Fruit fly (Drosophila melanogaster) whole organism, adult: ENCODE measurements around the gene Cyp304a1.

Experiments used
- CG1620 ChIP-seq: fragments of 200-800 bp; sonication (Bioruptor generic); optimal IDR thresholded peaks from 2 replicates; lab custom pipeline; 2016; ENCODE audit warnings: missing biosample characterization, missing genetic modification characterization
- CG7045 ChIP-seq: fragments of 200-800 bp; sonication (Bioruptor generic); optimal IDR thresholded peaks from 2 replicates; lab custom pipeline; 2017; ENCODE audit warnings: missing biosample characterization, mild to moderate bottlenecking, missing genetic modification characterization
- CG7101 ChIP-seq: fragments of 200-800 bp; sonication (Bioruptor generic); optimal IDR thresholded peaks from 2 replicates; lab custom pipeline; 2018; ENCODE audit warnings: missing biosample characterization, mild to moderate bottlenecking, missing genetic modification characterization, moderate library complexity
- Clk ChIP-seq: fragments of 200-800 bp; sonication (Bioruptor generic); optimal IDR thresholded peaks from 2 replicates; lab custom pipeline; 2017; ENCODE audit warnings: missing biosample characterization, missing genetic modification characterization
- Mnt ChIP-seq: fragments of 200-800 bp; sonication (Bioruptor generic); optimal IDR thresholded peaks from 2 replicates; lab custom pipeline; 2016; ENCODE audit warnings: missing biosample characterization, mild to moderate bottlenecking, missing genetic modification characterization
- cic ChIP-seq: fragments of 200-800 bp; sonication (Bioruptor generic); optimal IDR thresholded peaks from 2 replicates; lab custom pipeline; 2017; ENCODE audit warnings: missing biosample characterization, mild to moderate bottlenecking, missing genetic modification characterization, moderate library complexity
- cnc ChIP-seq, 2 experiments: fragments of >200 bp; optimal IDR thresholded peaks; 2 replicates each; lab custom pipeline; 2017

DNA sequence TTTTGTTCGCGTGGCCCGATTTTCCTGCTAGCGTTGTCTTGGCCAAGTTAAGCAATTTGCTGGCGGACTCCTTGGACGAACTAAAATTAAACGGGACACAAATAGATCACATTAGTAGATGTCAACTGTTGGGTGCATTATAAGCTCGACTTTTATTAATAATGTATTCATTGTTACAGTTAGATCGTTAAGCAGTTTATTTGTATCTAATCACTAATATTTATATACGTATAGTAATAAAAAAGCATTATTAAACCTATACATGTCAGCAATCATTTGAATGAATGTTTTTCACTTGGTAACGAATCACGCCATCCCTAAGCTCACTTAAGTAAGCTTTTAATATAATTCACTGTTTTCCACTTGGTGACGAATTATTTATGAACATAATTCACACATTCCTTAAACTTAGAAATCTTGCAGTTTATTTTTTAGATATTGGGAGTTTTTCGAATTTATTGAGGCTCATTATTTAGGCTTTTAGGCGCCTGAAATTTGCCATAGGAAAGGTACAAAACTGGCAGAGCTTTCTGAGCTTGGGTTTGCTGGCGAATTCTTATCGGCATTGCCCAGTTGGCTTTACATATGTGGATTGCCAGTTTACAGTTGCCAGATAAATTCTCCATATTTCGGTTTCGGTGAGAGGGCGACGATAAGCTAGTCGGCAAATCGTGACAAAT lies 13.9 kb downstream of the Cyp304a1 start, which contains the start of the genes CG7381 and CG7091:
- TF ChIP-seq Mnt (GFP tag; lab: Kevin White, UChicago) (no peak), CG7101 (tag; lab: Kevin White, UChicago) (no peak), cic (GFP tag; lab: Kevin White, UChicago) (no peak), CG1620 (no peak), CG7045 (no peak), Clk (GFP tag; lab: Kevin White, UChicago) (no peak), cnc (optimal IDR thresholded peaks at IDR 0.05; lab: Kevin White, UChicago) (no peak)
